Fruit fly (Drosophila melanogaster) whole organism: ENCODE data around the gene CG17271.

Experiments used
- CG8478 ChIP-seq: fragments of >200 bp; optimal IDR thresholded peaks from 2 replicates; lab custom pipeline; 2018; ENCODE audit warnings: inconsistent platforms
- usp ChIP-seq: fragments of >200 bp; optimal IDR thresholded peaks from 2 replicates; lab custom pipeline; 2017; ENCODE audit warnings: missing biosample characterization, missing genetic modification characterization, mixed read lengths

DNA sequence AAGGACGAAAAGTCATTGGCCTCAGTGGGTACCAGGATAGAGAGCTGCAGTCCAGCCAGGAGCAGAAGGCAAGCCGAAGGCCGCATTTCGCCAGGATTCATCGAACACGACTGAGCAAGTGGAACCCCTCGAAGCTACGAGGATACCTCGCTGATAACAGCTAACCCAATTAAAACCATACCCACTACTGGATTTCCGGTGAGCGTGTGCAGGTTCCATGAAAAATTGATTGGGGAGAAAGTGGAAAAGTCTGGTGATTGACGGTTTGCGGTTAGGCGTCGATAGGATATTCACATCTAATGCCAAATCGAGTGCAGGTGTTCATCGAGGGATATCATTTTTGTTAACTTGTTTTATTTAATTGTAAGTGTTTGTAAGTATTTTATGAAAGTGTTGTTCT, 38.2 kb upstream of the CG17271 start, which contains the start of gene Ir93a:
- TF ChIP-seq CG8478 (lab: Kevin White, UChicago) (no peak), usp (GFP tag; lab: Kevin White, UChicago) (no peak)
